Worm (Caenorhabditis elegans) whole organism, L1 larva: ENCODE data around the gene mes-6.

Source experiments
- fos-1 ChIP-seq: fragments of 150-350 bp; optimal IDR thresholded peaks from 2 replicates; lab custom pipeline; 2014; ENCODE audit warnings: missing biosample characterization, missing genetic modification characterization
- hlh-17 ChIP-seq: fragments of 200-800 bp; sonication (Bioruptor generic); optimal IDR thresholded peaks from 2 replicates; lab custom pipeline; 2018; ENCODE audit warnings: missing genetic modification characterization, mild to moderate bottlenecking, missing compliant biosample characterization, moderate library complexity, borderline replicate concordance
- jun-1 ChIP-seq: fragments of 150-350 bp; optimal IDR thresholded peaks from 2 replicates; lab custom pipeline; 2014; ENCODE audit warnings: missing biosample characterization, missing genetic modification reagents, missing genetic modification characterization
- lir-3 ChIP-seq: sonication (generic microtip); optimal IDR thresholded peaks from 2 replicates; lab custom pipeline; 2016; ENCODE audit warnings: mild to moderate bottlenecking, missing genetic modification characterization, moderate library complexity, missing compliant biosample characterization; ENCODE audit not compliant: poor library complexity
- mep-1 ChIP-seq: fragments of 150-350 bp; optimal IDR thresholded peaks from 2 replicates; lab custom pipeline; 2014; ENCODE audit warnings: missing biosample characterization, missing genetic modification characterization
- nhr-237 ChIP-seq: fragments of 150-350 bp; optimal IDR thresholded peaks from 2 replicates; lab custom pipeline; 2014; ENCODE audit warnings: missing biosample characterization, missing genetic modification characterization
- pag-3 ChIP-seq: sonication (generic microtip); optimal IDR thresholded peaks from 2 replicates; lab custom pipeline; 2017; ENCODE audit warnings: missing genetic modification characterization, mild to moderate bottlenecking, missing compliant biosample characterization, antibody characterized with exemption, borderline replicate concordance; ENCODE audit not compliant: insufficient read depth
- pqm-1 ChIP-seq: sonication (generic microtip); optimal IDR thresholded peaks from 3 replicates; lab custom pipeline; 2017; ENCODE audit warnings: missing biosample characterization, missing genetic modification characterization

DNA sequence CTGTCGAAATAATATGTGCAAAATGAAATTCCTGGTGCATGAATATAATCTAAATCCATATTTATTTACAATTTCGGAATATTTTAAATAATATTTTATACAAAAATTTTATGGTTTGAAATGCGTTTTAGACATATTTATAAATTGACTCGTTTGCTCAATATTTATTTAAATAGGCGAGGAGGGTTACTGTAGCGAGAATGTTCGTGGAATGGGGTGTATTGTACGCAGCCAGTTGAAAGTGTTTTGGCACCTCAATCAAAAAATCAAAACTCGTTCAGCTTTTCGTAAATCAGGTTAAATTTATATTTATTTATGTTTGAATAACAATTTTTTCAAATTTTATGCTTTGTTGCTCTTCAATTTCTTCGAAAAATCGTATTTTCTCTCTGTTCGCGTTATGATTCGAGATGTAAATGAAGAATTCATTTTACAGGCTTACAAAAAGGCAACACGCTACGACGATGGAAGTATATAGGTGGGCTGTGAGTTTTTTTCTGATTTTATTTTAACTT is 27.6 kb downstream of the mes-6 start, which contains the start of gene hyl-1:
- TF ChIP-seq pqm-1 (tag; lab: Kevin White, UChicago), result no peak
- TF ChIP-seq nhr-237, result no peak
- TF ChIP-seq jun-1 (tag; lab: Kevin White, UChicago), result no peak
- TF ChIP-seq lir-3, result no peak
- TF ChIP-seq fos-1 (tag; lab: Kevin White, UChicago), result no peak
- no peak for TF ChIP-seq mep-1 (tag; lab: Kevin White, UChicago)
- TF ChIP-seq pag-3 (tag; lab: Kevin White, UChicago), result no peak
- TF ChIP-seq hlh-17 (GFP tag; lab: Kevin White, UChicago), result no peak
